Worm (Caenorhabditis elegans): ENCODE measurements around the gene C34E10.10.

DNA sequence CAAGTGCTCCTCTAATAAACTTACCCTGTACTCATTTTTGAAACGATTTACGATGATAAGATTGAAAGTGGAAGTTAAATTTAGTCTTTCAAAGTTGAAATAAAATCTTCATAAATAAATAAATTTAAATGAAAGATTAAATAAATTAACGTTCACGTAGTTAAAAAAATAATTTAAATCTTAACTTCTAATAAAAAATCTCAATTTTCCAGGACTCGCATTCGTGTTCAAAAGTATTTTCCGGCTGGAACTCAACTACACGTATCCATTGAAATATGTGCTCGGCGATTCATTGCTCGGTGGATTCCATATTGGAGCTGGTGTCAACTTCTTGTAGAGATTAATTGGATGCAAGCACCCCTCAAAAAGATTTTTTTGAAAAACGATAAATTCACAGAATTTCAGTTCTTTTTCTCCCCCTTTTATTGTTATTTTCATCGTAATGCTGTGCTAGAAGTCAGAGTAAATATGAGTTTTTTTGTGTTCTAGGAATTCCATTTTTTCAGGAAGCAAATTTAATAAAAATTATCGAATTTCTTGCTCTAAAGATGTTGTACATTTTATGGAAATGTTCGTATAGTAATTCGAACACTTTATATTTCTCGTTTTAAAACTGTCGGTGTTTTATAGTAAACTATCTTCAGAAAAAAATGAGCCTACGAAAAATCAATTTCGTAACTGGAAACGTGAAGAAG is 35.8 kb upstream of the C34E10.10 start, which contains the start of the genes C34E10.9 and hap-1:
- TF ChIP-seq snpc-4 (GFP tag; optimal IDR thresholded peaks at IDR 0.05), result no peak
- no peak for TF ChIP-seq snpc-4 (tag; optimal IDR thresholded peaks at IDR 0.05)
- no peak for TF ChIP-seq ceh-79 (tag; optimal IDR thresholded peaks at IDR 0.05)
- no peak for TF ChIP-seq unc-62 (GFP tag; optimal IDR thresholded peaks at IDR 0.05)
- no peak for TF ChIP-seq zim-3 (tag; optimal IDR thresholded peaks at IDR 0.05)
- no peak for TF ChIP-seq let-526 (GFP tag; IDR thresholded peaks at IDR 0.05)
- no peak for TF ChIP-seq sea-2 (GFP tag; IDR thresholded peaks at IDR 0.05)
- no peak for TF ChIP-seq him-1 (tag; optimal IDR thresholded peaks at IDR 0.05)
- TF ChIP-seq T26A5.8 (tag; optimal IDR thresholded peaks at IDR 0.05), result no peak
- TF ChIP-seq bed-2 (GFP tag; IDR thresholded peaks at IDR 0.05), result no peak
- no peak for TF ChIP-seq rec-8 (tag; optimal IDR thresholded peaks at IDR 0.05)
- no peak for TF ChIP-seq egrh-3 (GFP tag; IDR thresholded peaks at IDR 0.05)
- no peak for TF ChIP-seq Y53G8AR.9 (GFP tag; conservative IDR thresholded peaks at IDR 0.05)
